Fruit fly (Drosophila melanogaster) whole organism, adult: ENCODE results near the gene CG4972.

Experiments
- CG12768 ChIP-seq: fragments of 200-800 bp; sonication (Bioruptor generic); optimal IDR thresholded peaks from 2 replicates; lab custom pipeline; 2017; ENCODE audit warnings: missing biosample characterization, missing genetic modification characterization, mild to moderate bottlenecking, moderate library complexity, missing genetic modification reagents
- CG1620 ChIP-seq: fragments of 200-800 bp; sonication (Bioruptor generic); optimal IDR thresholded peaks from 2 replicates; lab custom pipeline; 2016; ENCODE audit warnings: missing biosample characterization, missing genetic modification characterization
- CG33017 ChIP-seq: fragments of 200-800 bp; sonication (Bioruptor generic); optimal IDR thresholded peaks from 2 replicates; lab custom pipeline; 2018; ENCODE audit warnings: missing biosample characterization, mild to moderate bottlenecking, missing genetic modification characterization, moderate library complexity
- CG5204 ChIP-seq: fragments of 200-800 bp; sonication (Bioruptor generic); optimal IDR thresholded peaks from 2 replicates; lab custom pipeline; 2016; ENCODE audit warnings: missing biosample characterization, missing genetic modification characterization
- Crg-1 ChIP-seq: fragments of 200-800 bp; sonication (Bioruptor generic); optimal IDR thresholded peaks from 2 replicates; lab custom pipeline; 2016; ENCODE audit warnings: missing biosample characterization, missing genetic modification characterization
- Hr96 ChIP-seq: fragments of 200-800 bp; sonication (Bioruptor generic); optimal IDR thresholded peaks from 2 replicates; lab custom pipeline; 2016; ENCODE audit warnings: missing biosample characterization, missing genetic modification characterization
- Mnt ChIP-seq: fragments of 200-800 bp; sonication (Bioruptor generic); optimal IDR thresholded peaks from 2 replicates; lab custom pipeline; 2016; ENCODE audit warnings: missing biosample characterization, mild to moderate bottlenecking, missing genetic modification characterization
- ovo ChIP-seq: fragments of 200-800 bp; sonication (Bioruptor generic); optimal IDR thresholded peaks from 2 replicates; lab custom pipeline; 2016; ENCODE audit warnings: missing biosample characterization, missing genetic modification characterization

DNA sequence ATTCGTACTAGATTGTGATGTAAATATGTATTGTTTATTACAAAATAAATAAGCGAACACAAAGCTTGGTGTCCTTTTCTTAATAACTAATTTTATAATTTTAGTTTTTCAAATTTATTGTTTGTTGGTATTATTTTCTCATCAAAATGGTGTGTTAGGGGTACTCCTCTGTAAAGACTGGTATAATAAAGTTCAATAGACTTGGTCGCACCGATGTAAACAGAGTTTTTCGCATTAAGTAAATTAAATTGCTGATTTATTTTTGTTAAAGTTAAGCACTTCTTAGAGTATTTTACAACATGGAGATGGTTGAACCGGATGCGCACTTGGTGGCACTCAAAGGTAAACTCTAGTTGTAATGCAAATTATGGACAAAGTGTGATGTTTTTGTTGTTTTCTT is 48.1 kb upstream of the CG4972 start, which contains the start of gene CG4953:
- TF ChIP-seq CG12768: no peak
- no peak for TF ChIP-seq CG33017
- no peak for TF ChIP-seq Hr96
- TF ChIP-seq Mnt (GFP tag; lab: Kevin White, UChicago): no peak
- TF ChIP-seq Crg-1 (GFP tag; lab: Kevin White, UChicago): no peak
- TF ChIP-seq CG1620 (GFP tag; lab: Kevin White, UChicago): no peak
- no peak for TF ChIP-seq CG5204 (GFP tag; lab: Kevin White, UChicago)
- TF ChIP-seq ovo: no peak
